Worm (Caenorhabditis elegans) whole organism, L3 larva: ENCODE measurements around the gene let-721.
A peak's percentile ranks its signal among the peaks of the same experiment; 100 is the strongest.

Experiments
- R02D3.7 ChIP-seq: fragments of 150-350 bp; optimal IDR thresholded peaks from 2 replicates; lab custom pipeline; 2014; ENCODE audit warnings: missing biosample characterization, missing genetic modification characterization
- ama-1 ChIP-seq: fragments of 150-350 bp; optimal IDR thresholded peaks from 2 replicates; lab custom pipeline; 2018
- daf-12 ChIP-seq: fragments of 150-350 bp; optimal IDR thresholded peaks from 2 replicates; lab custom pipeline; 2014; ENCODE audit warnings: missing biosample characterization, missing genetic modification reagents, missing genetic modification characterization
- elt-2 ChIP-seq: sonication (generic microtip); optimal IDR thresholded peaks from 2 replicates; lab custom pipeline; 2016; ENCODE audit warnings: missing genetic modification reagents, mild to moderate bottlenecking, missing genetic modification characterization, missing compliant biosample characterization
- fkh-10 ChIP-seq: sonication (generic microtip); optimal IDR thresholded peaks from 2 replicates; lab custom pipeline; 2017; ENCODE audit warnings: missing biosample characterization, missing genetic modification reagents, missing genetic modification characterization
- fos-1 ChIP-seq: fragments of 150-350 bp; optimal IDR thresholded peaks from 2 replicates; lab custom pipeline; 2014; ENCODE audit warnings: missing biosample characterization, missing genetic modification characterization
- lin-39 ChIP-seq: fragments of 150-350 bp; optimal IDR thresholded peaks from 2 replicates; lab custom pipeline; 2018; ENCODE audit warnings: missing biosample characterization, missing genetic modification reagents, missing genetic modification characterization
- nfya-1 ChIP-seq: sonication (generic microtip); optimal IDR thresholded peaks from 2 replicates; lab custom pipeline; 2017; ENCODE audit warnings: missing genetic modification characterization, mild to moderate bottlenecking, missing compliant biosample characterization, antibody characterized with exemption, moderate library complexity; ENCODE audit not compliant: insufficient read depth
- nhr-237 ChIP-seq: fragments of 150-350 bp; optimal IDR thresholded peaks from 2 replicates; lab custom pipeline; 2014; ENCODE audit warnings: missing biosample characterization, missing genetic modification characterization
- nhr-76 ChIP-seq: fragments of 150-350 bp; sonication (generic microtip); optimal IDR thresholded peaks from 5 replicates; lab custom pipeline; 2014; ENCODE audit warnings: missing biosample characterization, missing genetic modification characterization
- pha-4 ChIP-seq: fragments of 150-350 bp; optimal IDR thresholded peaks from 2 replicates; lab custom pipeline; 2014; ENCODE audit warnings: missing biosample characterization, missing genetic modification reagents, missing genetic modification characterization
- snpc-4 ChIP-seq: fragments of 150-350 bp; optimal IDR thresholded peaks from 2 replicates; lab custom pipeline; 2014; ENCODE audit warnings: missing biosample characterization, missing genetic modification characterization
- tbx-2 ChIP-seq: sonication (generic microtip); optimal IDR thresholded peaks from 2 replicates; lab custom pipeline; 2016; ENCODE audit warnings: mild to moderate bottlenecking, missing genetic modification characterization, missing compliant biosample characterization
- ztf-4 ChIP-seq: fragments of 150-350 bp; optimal IDR thresholded peaks from 2 replicates; lab custom pipeline; 2014; ENCODE audit warnings: missing biosample characterization, missing genetic modification characterization

- TF ChIP-seq fos-1 (tag; lab: Kevin White, UChicago) (no peak), pha-4 (tag; lab: Kevin White, UChicago) (peak; percentile 23), nfya-1 (tag; lab: Kevin White, UChicago) (no peak), R02D3.7 (tag; lab: Kevin White, UChicago) (no peak), tbx-2 (tag; lab: Kevin White, UChicago) (no peak), lin-39 (tag; lab: Kevin White, UChicago) (no peak), nhr-237 (tag; lab: Kevin White, UChicago) (no peak), nhr-76 (tag; lab: Kevin White, UChicago) (no peak), daf-12 (tag; lab: Kevin White, UChicago) (no peak), fkh-10 (no peak), ama-1 (lab: Kevin White, UChicago) (no peak), snpc-4 (tag; lab: Kevin White, UChicago) (no peak), elt-2 (tag; lab: Kevin White, UChicago) (peak; percentile 85), ztf-4 (no peak)
Measured at ce11 chrIII:6495191-6495723, 48.5 kb upstream of the let-721 start, which contains the start of gene F23F12.13.
